Worm (Caenorhabditis elegans): ENCODE results near the gene F46B6.10.

DNA sequence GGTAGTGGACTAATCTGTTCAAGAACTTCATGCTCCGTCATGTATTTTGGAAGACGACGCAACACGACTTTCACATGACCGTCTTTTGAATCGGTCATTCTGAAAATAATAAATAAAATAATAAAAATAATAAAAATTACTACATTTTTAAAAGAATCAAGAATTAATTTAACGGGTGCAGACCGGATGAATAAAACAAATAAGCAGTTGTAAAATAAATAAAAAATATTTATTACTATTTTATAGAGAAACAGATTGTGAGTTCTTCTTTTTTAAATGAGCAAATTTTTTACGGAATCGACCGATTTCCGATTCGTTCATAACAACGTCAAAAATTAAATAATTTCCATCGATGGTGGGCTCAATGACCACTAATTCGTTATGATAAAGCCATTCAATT lies 24.2 kb downstream of the F46B6.10 start, which contains the start of gene smg-4:
- TF ChIP-seq ama-1 (optimal IDR thresholded peaks at IDR 0.05) (no peak), ama-1 (GFP tag; optimal IDR thresholded peaks at IDR 0.05) (no peak), nhr-120 (GFP tag; IDR thresholded peaks at IDR 0.05) (no peak), dox-1 (GFP tag; IDR thresholded peaks at IDR 0.05) (no peak), nfya-1 (tag; optimal IDR thresholded peaks at IDR 0.05; ENCODE audit: borderline replicate concordance, insufficient read depth) (no peak), pha-4 (tag; optimal IDR thresholded peaks at IDR 0.05) (no peak), madf-3 (GFP tag; IDR thresholded peaks at IDR 0.05) (no peak), tbx-9 (tag; optimal IDR thresholded peaks at IDR 0.05; ENCODE audit: borderline replicate concordance) (no peak), F52B5.7 (tag; optimal IDR thresholded peaks at IDR 0.05) (no peak), rec-8 (tag; optimal IDR thresholded peaks at IDR 0.05) (no peak), mel-28 (tag; optimal IDR thresholded peaks at IDR 0.05; ENCODE audit: borderline replicate concordance) (no peak), ztf-18 (tag; optimal IDR thresholded peaks at IDR 0.05) (no peak)
